Worm (Caenorhabditis elegans): ENCODE measurements around the gene deg-1.

DNA sequence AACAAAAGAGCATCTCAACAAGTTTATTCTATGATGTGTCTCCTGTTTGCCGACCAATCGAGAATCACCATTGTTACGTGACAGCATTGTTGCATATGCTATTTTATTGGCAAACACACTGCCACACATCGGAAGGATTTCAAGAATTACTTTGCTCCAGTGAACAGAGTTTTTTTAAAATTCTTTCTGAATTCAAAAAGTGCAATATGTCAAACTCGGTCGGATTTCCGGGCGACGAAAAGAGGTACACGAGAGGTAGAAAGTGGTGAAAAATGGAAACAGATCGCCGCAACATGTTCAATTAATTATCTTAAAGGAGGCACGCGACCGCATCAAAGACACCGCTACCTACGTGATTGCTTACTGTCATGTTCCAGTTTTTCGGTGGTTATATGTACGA, 2.8 kb upstream of the deg-1 start:
- TF ChIP-seq fkh-10 (GFP tag; optimal IDR thresholded peaks at IDR 0.05) (no peak), daf-12 (tag; optimal IDR thresholded peaks at IDR 0.05) (no peak), ama-1 (optimal IDR thresholded peaks at IDR 0.05) (no peak), nhr-12 (tag; optimal IDR thresholded peaks at IDR 0.05) (no peak), lin-39 (tag; optimal IDR thresholded peaks at IDR 0.05) (no peak), nhr-23 (tag; optimal IDR thresholded peaks at IDR 0.05) (no peak), elt-3 (tag; optimal IDR thresholded peaks at IDR 0.05) (no peak), zag-1 (tag; optimal IDR thresholded peaks at IDR 0.05) (no peak), nhr-11 (tag; optimal IDR thresholded peaks at IDR 0.05) (no peak)
